Fruit fly (Drosophila melanogaster) S2 (cell line): Measurements from ENCODE around the gene CG9192.

Experiments
- CG8478 ChIP-seq: fragments of >200 bp; optimal IDR thresholded peaks from 2 replicates; lab custom pipeline; 2018
- CTCF ChIP-seq, 2 experiments: fragments of >200 bp; optimal IDR thresholded peaks; 2 replicates each; lab custom pipeline; 2018

DNA sequence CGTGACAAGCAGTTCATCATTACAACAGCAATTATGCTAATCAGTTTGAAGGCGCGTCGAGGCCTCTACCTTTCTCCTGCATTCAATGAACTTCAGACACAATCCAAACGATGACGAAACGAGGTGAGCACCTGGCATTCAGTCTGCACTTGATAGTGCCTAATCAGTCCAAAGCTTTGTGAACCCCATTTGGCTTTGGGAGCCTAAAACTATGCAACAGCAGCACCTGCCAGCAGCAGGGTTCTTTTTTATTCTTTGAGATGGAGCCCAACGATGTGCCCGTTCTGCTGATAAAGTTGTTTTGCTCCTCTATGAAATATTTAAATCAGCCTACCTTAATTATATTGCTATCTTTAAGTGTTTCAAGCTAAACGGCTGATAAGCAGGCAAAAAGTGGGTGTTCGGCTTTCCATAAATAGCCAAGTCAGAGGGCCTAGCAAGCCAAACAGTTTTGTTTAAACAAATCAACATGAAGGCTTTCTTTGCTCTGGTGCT is 10.8 kb downstream of the CG9192 start, which contains the start of gene LysS:
- TF ChIP-seq CTCF (optimal IDR thresholded peaks at IDR 0.05; lab: Kevin White, UChicago) = no peak
- no peak for TF ChIP-seq CG8478 (lab: Kevin White, UChicago)
